Worm (Caenorhabditis elegans) whole organism, L1 larva: ENCODE data around the gene alg-4.

Experiments used
- C04F5.9 ChIP-seq: sonication (generic microtip); optimal IDR thresholded peaks from 2 replicates; lab custom pipeline; 2016; ENCODE audit warnings: missing genetic modification characterization, missing compliant biosample characterization
- C34B4.2 ChIP-seq: sonication (generic microtip); optimal IDR thresholded peaks from 2 replicates; lab custom pipeline; 2017; ENCODE audit warnings: mild to moderate bottlenecking, missing genetic modification characterization, missing compliant biosample characterization
- aha-1 ChIP-seq: fragments of 150-350 bp; optimal IDR thresholded peaks from 2 replicates; lab custom pipeline; 2014; ENCODE audit warnings: missing biosample characterization, missing genetic modification characterization
- alr-1 ChIP-seq: fragments of 200-800 bp; sonication (Bioruptor generic); optimal IDR thresholded peaks from 2 replicates; lab custom pipeline; 2018; ENCODE audit warnings: borderline replicate concordance, mild to moderate bottlenecking, missing genetic modification characterization, missing compliant biosample characterization
- aly-2 ChIP-seq: fragments of 150-350 bp; optimal IDR thresholded peaks from 2 replicates; lab custom pipeline; 2014; ENCODE audit warnings: missing biosample characterization, missing genetic modification characterization
- ceh-63 ChIP-seq: fragments of 200-800 bp; sonication (Bioruptor generic); optimal IDR thresholded peaks from 2 replicates; lab custom pipeline; 2018; ENCODE audit warnings: mild to moderate bottlenecking, missing genetic modification characterization, missing compliant biosample characterization
- ceh-82 ChIP-seq, 3 experiments: fragments of 150-350 bp in 1 of 3; sonication (generic microtip) in 2 of 3; optimal IDR thresholded peaks; 2 replicates each; lab custom pipeline; 2014 to 2017; ENCODE audit warnings: missing biosample characterization in 3 of 3, missing genetic modification characterization in 3 of 3
- ceh-88 ChIP-seq: fragments of 200-800 bp; sonication (Bioruptor generic); IDR thresholded peaks from 2 replicates; pipeline ENCODE4 v1.3.6; 2022; ENCODE audit warnings: missing genetic modification characterization, missing compliant biosample characterization
- ceh-90 ChIP-seq: sonication (generic microtip); optimal IDR thresholded peaks from 2 replicates; lab custom pipeline; 2016; ENCODE audit warnings: missing genetic modification characterization, missing compliant biosample characterization
- dpl-1 ChIP-seq, 3 experiments: fragments of 150-350 bp in 2 of 3; sonication (generic microtip) in 1 of 3; optimal IDR thresholded peaks; 2 replicates each; lab custom pipeline; 2014 to 2017; ENCODE audit warnings: missing biosample characterization in 3 of 3, missing genetic modification characterization in 3 of 3, missing genetic modification reagents in 3 of 3
- dsc-1 ChIP-seq: sonication (generic microtip); optimal IDR thresholded peaks from 2 replicates; lab custom pipeline; 2016; ENCODE audit warnings: mild to moderate bottlenecking, missing genetic modification characterization, missing compliant biosample characterization
- efl-3 ChIP-seq: fragments of 200-800 bp; sonication (Bioruptor generic); optimal IDR thresholded peaks from 2 replicates; lab custom pipeline; 2018; ENCODE audit warnings: mild to moderate bottlenecking, missing genetic modification characterization, missing compliant biosample characterization
- egl-13 ChIP-seq: sonication (generic microtip); optimal IDR thresholded peaks from 2 replicates; lab custom pipeline; 2016; ENCODE audit warnings: missing genotype, missing genetic modification reagents, missing genetic modification characterization, missing compliant biosample characterization
- egl-27 ChIP-seq, 2 experiments: fragments of 150-350 bp in 1 of 2; sonication (generic microtip); optimal IDR thresholded peaks; 3 replicates each; lab custom pipeline; 2017 to 2018; ENCODE audit warnings: missing biosample characterization in 2 of 2, missing genetic modification characterization in 2 of 2, missing genetic modification reagents in 2 of 2
- elt-2 ChIP-seq: sonication (generic microtip); optimal IDR thresholded peaks from 2 replicates; lab custom pipeline; 2016; ENCODE audit warnings: missing genetic modification characterization, mild to moderate bottlenecking, inconsistent platforms, missing compliant biosample characterization, missing genetic modification reagents
- fkh-10 ChIP-seq: sonication (generic microtip); optimal IDR thresholded peaks from 2 replicates; lab custom pipeline; 2017; ENCODE audit warnings: missing biosample characterization, missing genetic modification reagents, missing genetic modification characterization
- fkh-4 ChIP-seq: sonication (generic microtip); optimal IDR thresholded peaks from 2 replicates; lab custom pipeline; 2016; ENCODE audit warnings: missing compliant biosample characterization, missing genetic modification characterization, borderline replicate concordance
- grh-1 ChIP-seq: fragments of 200-800 bp; sonication (Bioruptor generic); IDR thresholded peaks from 2 replicates; pipeline ENCODE4 v1.3.6; 2022; ENCODE audit warnings: missing genetic modification reagents, missing genetic modification characterization, missing compliant biosample characterization
- hlh-17 ChIP-seq: fragments of 200-800 bp; sonication (Bioruptor generic); optimal IDR thresholded peaks from 2 replicates; lab custom pipeline; 2018; ENCODE audit warnings: missing genetic modification characterization, mild to moderate bottlenecking, missing compliant biosample characterization, moderate library complexity, borderline replicate concordance
- hlh-4 ChIP-seq: sonication (generic microtip); optimal IDR thresholded peaks from 2 replicates; lab custom pipeline; 2016; ENCODE audit warnings: mild to moderate bottlenecking, missing genetic modification characterization, missing compliant biosample characterization
- hpl-2 ChIP-seq: fragments of 150-350 bp; optimal IDR thresholded peaks from 2 replicates; lab custom pipeline; 2014; ENCODE audit warnings: missing biosample characterization, missing genetic modification reagents, missing genetic modification characterization
- irx-1 ChIP-seq: sonication (generic microtip); optimal IDR thresholded peaks from 2 replicates; lab custom pipeline; 2016; ENCODE audit warnings: missing genetic modification characterization, missing compliant biosample characterization
- isw-1 ChIP-seq: fragments of 200-800 bp; sonication (Bioruptor generic); IDR thresholded peaks from 2 replicates; pipeline ENCODE4 v1.3.6; 2022; ENCODE audit warnings: missing genetic modification characterization, missing compliant biosample characterization
- lin-14 ChIP-seq: fragments of 200-800 bp; sonication (Bioruptor generic); optimal IDR thresholded peaks from 2 replicates; lab custom pipeline; 2018; ENCODE audit warnings: mild to moderate bottlenecking, missing genetic modification characterization, moderate library complexity, missing compliant biosample characterization
- lin-35 ChIP-seq, 2 experiments: fragments of 150-350 bp; optimal IDR thresholded peaks; 2 replicates each; lab custom pipeline; 2014; ENCODE audit warnings: missing biosample characterization in 2 of 2, missing genetic modification characterization in 2 of 2, missing genetic modification reagents in 2 of 2
- lin-39 ChIP-seq: fragments of 150-350 bp; optimal IDR thresholded peaks from 2 replicates; lab custom pipeline; 2014; ENCODE audit warnings: missing biosample characterization, missing genetic modification reagents, missing genetic modification characterization
- nhr-11 ChIP-seq: fragments of 150-350 bp; optimal IDR thresholded peaks from 2 replicates; lab custom pipeline; 2014; ENCODE audit warnings: missing biosample characterization, missing genetic modification characterization
- nhr-20 ChIP-seq: sonication (generic microtip); optimal IDR thresholded peaks from 2 replicates; lab custom pipeline; 2016; ENCODE audit warnings: mild to moderate bottlenecking, missing genetic modification characterization, missing compliant biosample characterization
- nhr-237 ChIP-seq: fragments of 150-350 bp; optimal IDR thresholded peaks from 2 replicates; lab custom pipeline; 2014; ENCODE audit warnings: missing biosample characterization, missing genetic modification characterization
- nhr-28 ChIP-seq: fragments of 150-350 bp; optimal IDR thresholded peaks from 2 replicates; lab custom pipeline; 2014; ENCODE audit warnings: missing biosample characterization, missing genetic modification characterization
- nhr-47 ChIP-seq: sonication (generic microtip); optimal IDR thresholded peaks from 2 replicates; lab custom pipeline; 2016; ENCODE audit warnings: mild to moderate bottlenecking, missing genetic modification characterization, moderate library complexity, missing compliant biosample characterization
- nhr-71 ChIP-seq: sonication (generic microtip); optimal IDR thresholded peaks from 2 replicates; lab custom pipeline; 2016; ENCODE audit warnings: mild to moderate bottlenecking, missing genetic modification characterization, moderate library complexity, missing compliant biosample characterization
- nhr-77 ChIP-seq: fragments of 150-350 bp; optimal IDR thresholded peaks from 2 replicates; lab custom pipeline; 2014; ENCODE audit warnings: missing biosample characterization, missing genetic modification characterization
- nhr-90 ChIP-seq: sonication (generic microtip); optimal IDR thresholded peaks from 2 replicates; lab custom pipeline; 2016; ENCODE audit warnings: mild to moderate bottlenecking, missing genetic modification characterization, missing compliant biosample characterization; ENCODE audit not compliant: poor library complexity
- pag-3 ChIP-seq: sonication (generic microtip); optimal IDR thresholded peaks from 2 replicates; lab custom pipeline; 2017; ENCODE audit warnings: missing genetic modification characterization, mild to moderate bottlenecking, missing compliant biosample characterization, antibody characterized with exemption, borderline replicate concordance; ENCODE audit not compliant: insufficient read depth
- rnt-1 ChIP-seq: sonication (generic microtip); optimal IDR thresholded peaks from 2 replicates; lab custom pipeline; 2016; ENCODE audit warnings: mild to moderate bottlenecking, missing genetic modification characterization, moderate library complexity, missing compliant biosample characterization
- skn-1 ChIP-seq: fragments of 150-350 bp; optimal IDR thresholded peaks from 2 replicates; lab custom pipeline; 2014; ENCODE audit warnings: missing biosample characterization, missing genetic modification characterization
- snu-23 ChIP-seq: sonication (generic microtip); optimal IDR thresholded peaks from 2 replicates; lab custom pipeline; 2016; ENCODE audit warnings: missing genetic modification characterization, missing compliant biosample characterization
- sptf-1 ChIP-seq: fragments of 150-350 bp; optimal IDR thresholded peaks from 2 replicates; lab custom pipeline; 2014; ENCODE audit warnings: missing biosample characterization, missing genetic modification characterization
- tbx-2 ChIP-seq: sonication (generic microtip); optimal IDR thresholded peaks from 2 replicates; lab custom pipeline; 2016; ENCODE audit warnings: missing genetic modification characterization, missing compliant biosample characterization
- tlp-1 ChIP-seq: fragments of 150-350 bp; optimal IDR thresholded peaks from 2 replicates; lab custom pipeline; 2014; ENCODE audit warnings: missing biosample characterization, missing genetic modification characterization
- unc-30 ChIP-seq: sonication (generic microtip); optimal IDR thresholded peaks from 2 replicates; lab custom pipeline; 2017; ENCODE audit warnings: missing biosample characterization, missing genetic modification characterization
- unc-62 ChIP-seq: fragments of 150-350 bp; optimal IDR thresholded peaks from 2 replicates; lab custom pipeline; 2014; ENCODE audit warnings: missing biosample characterization, missing genetic modification reagents, missing genetic modification characterization
- unc-86 ChIP-seq: sonication (generic microtip); optimal IDR thresholded peaks from 2 replicates; lab custom pipeline; 2016; ENCODE audit warnings: missing genetic modification characterization, missing compliant biosample characterization
- unc-98 ChIP-seq: fragments of 200-800 bp; sonication (Bioruptor generic); IDR thresholded peaks from 2 replicates; pipeline ENCODE4 v1.3.6; 2022; ENCODE audit warnings: missing genetic modification characterization, missing compliant biosample characterization
- vab-15 ChIP-seq: sonication (generic microtip); optimal IDR thresholded peaks from 2 replicates; lab custom pipeline; 2017; ENCODE audit warnings: missing genotype, mild to moderate bottlenecking, missing genetic modification characterization, missing compliant biosample characterization
- xbp-1 ChIP-seq: sonication (generic microtip); optimal IDR thresholded peaks from 2 replicates; lab custom pipeline; 2016; ENCODE audit warnings: missing genetic modification characterization, missing compliant biosample characterization
- zag-1 ChIP-seq: fragments of 150-350 bp; optimal IDR thresholded peaks from 2 replicates; lab custom pipeline; 2014; ENCODE audit warnings: missing biosample characterization, missing genetic modification characterization
- ztf-11 ChIP-seq, 2 experiments: sonication (generic microtip); optimal IDR thresholded peaks; 2 replicates each; lab custom pipeline; 2016 to 2017; ENCODE audit warnings: missing genetic modification characterization in 2 of 2, missing biosample characterization in 1 of 2, missing compliant biosample characterization in 1 of 2
- ztf-4 ChIP-seq: fragments of 150-350 bp; optimal IDR thresholded peaks from 2 replicates; lab custom pipeline; 2014; ENCODE audit warnings: missing biosample characterization, missing genetic modification characterization

alg-4 gene

ce11 chrIII:9861470-9862342, 29.5 kb downstream of the alg-4 start:
- TF ChIP-seq aha-1 (tag; lab: Kevin White, UChicago), result no peak
- no peak for TF ChIP-seq nhr-28 (tag; lab: Kevin White, UChicago)
- no peak for TF ChIP-seq unc-30 (tag; lab: Kevin White, UChicago)
- no peak for TF ChIP-seq unc-98 (GFP tag; lab: Robert Waterston, UW)
- TF ChIP-seq tbx-2 (tag; lab: Kevin White, UChicago), result peak; percentile 43
- TF ChIP-seq lin-39 (tag; lab: Kevin White, UChicago), result no peak
- TF ChIP-seq dpl-1 (GFP tag; optimal IDR thresholded peaks at IDR 0.05; lab: Kevin White, UChicago), result peak; percentile 23 to 47 (median 36)
- peak; percentile 37 for TF ChIP-seq unc-86 (tag; lab: Kevin White, UChicago)
- peak in 1 of 2 experiments; percentile 61 for TF ChIP-seq ztf-11 (tag; optimal IDR thresholded peaks at IDR 0.05; lab: Kevin White, UChicago)
- peak; percentile 49 for TF ChIP-seq aly-2 (tag; lab: Kevin White, UChicago)
- no peak for TF ChIP-seq grh-1 (GFP tag; lab: Robert Waterston, UW)
- peak; percentile 53 for TF ChIP-seq nhr-20 (tag; lab: Kevin White, UChicago)
- peak; percentile 10 for TF ChIP-seq fkh-10 (GFP tag; lab: Kevin White, UChicago)
- peak; percentile 46 for TF ChIP-seq irx-1 (tag; lab: Kevin White, UChicago)
- no peak for TF ChIP-seq pag-3 (tag; lab: Kevin White, UChicago)
- no peak for TF ChIP-seq vab-15 (tag; lab: Kevin White, UChicago)
- no peak for TF ChIP-seq fkh-4 (tag; lab: Kevin White, UChicago)
- TF ChIP-seq ceh-88 (GFP tag; lab: Robert Waterston, UW), result no peak
- TF ChIP-seq efl-3 (GFP tag; lab: Kevin White, UChicago), result no peak
- TF ChIP-seq nhr-71 (tag; lab: Kevin White, UChicago), result peak; percentile 74
- peak; percentile 44 to 67 for TF ChIP-seq lin-35 (GFP tag; optimal IDR thresholded peaks at IDR 0.05; lab: Kevin White, UChicago)
- no peak for TF ChIP-seq hlh-4 (tag; lab: Kevin White, UChicago)
- TF ChIP-seq C34B4.2 (tag; lab: Kevin White, UChicago), result no peak
- no peak for TF ChIP-seq ceh-63
- TF ChIP-seq egl-13 (tag; lab: Kevin White, UChicago), result peak; percentile 46
- no peak for TF ChIP-seq zag-1 (tag; lab: Kevin White, UChicago)
- no peak for TF ChIP-seq sptf-1 (tag; lab: Kevin White, UChicago)
- TF ChIP-seq snu-23 (GFP tag; lab: Kevin White, UChicago), result peak; percentile 59
- no peak for TF ChIP-seq isw-1 (GFP tag; lab: Robert Waterston, UW)
- peak; percentile 74 for TF ChIP-seq dsc-1
- no peak for TF ChIP-seq hpl-2 (GFP tag; lab: Kevin White, UChicago)
- TF ChIP-seq ceh-90 (tag; lab: Kevin White, UChicago), result peak; percentile 41
- peak; percentile 54 for TF ChIP-seq lin-14 (GFP tag; lab: Kevin White, UChicago)
- TF ChIP-seq skn-1, result no peak
- no peak for TF ChIP-seq hlh-17
- TF ChIP-seq nhr-11 (tag; lab: Kevin White, UChicago), result peak; percentile 8
- no peak for TF ChIP-seq ztf-4
- TF ChIP-seq xbp-1 (tag; lab: Kevin White, UChicago), result peak; percentile 52
- no peak for TF ChIP-seq nhr-237
- no peak for TF ChIP-seq alr-1 (tag; lab: Kevin White, UChicago)
- peak; percentile 79 for TF ChIP-seq rnt-1 (tag; lab: Kevin White, UChicago)
- TF ChIP-seq nhr-77 (tag; lab: Kevin White, UChicago), result peak; percentile 30
- TF ChIP-seq nhr-90, result peak; percentile 63
- peak; percentile 77 for TF ChIP-seq nhr-47 (tag; lab: Kevin White, UChicago)
- no peak for TF ChIP-seq egl-27 (tag; optimal IDR thresholded peaks at IDR 0.05; lab: Kevin White, UChicago)
- TF ChIP-seq unc-62 (GFP tag; lab: Kevin White, UChicago), result no peak
- TF ChIP-seq tlp-1 (tag; lab: Kevin White, UChicago), result no peak
- peak; percentile 27 for TF ChIP-seq elt-2 (tag; lab: Kevin White, UChicago)
- peak; percentile 42 to 58 (median 53) for TF ChIP-seq ceh-82 (tag; optimal IDR thresholded peaks at IDR 0.05; lab: Kevin White, UChicago)
- TF ChIP-seq C04F5.9 (tag; lab: Kevin White, UChicago), result no peak
